Fruit fly (Drosophila melanogaster): Measurements from ENCODE around the gene Fhos.

- TF ChIP-seq Hsf (GFP tag; optimal IDR thresholded peaks at IDR 0.05): no peak
- TF ChIP-seq CG10209 (GFP tag; optimal IDR thresholded peaks at IDR 0.05): no peak
- no peak for TF ChIP-seq CG16815 (GFP tag; optimal IDR thresholded peaks at IDR 0.05)
- TF ChIP-seq CG4282 (GFP tag; optimal IDR thresholded peaks at IDR 0.05): no peak
Measured at dm6 chr3L:8804082-8804814, 50.8 kb downstream of the Fhos start, which contains the start of the genes CG32023 and CG34427.

Data from whole organism, embryonic.